Worm (Caenorhabditis elegans): ENCODE results near the gene dcap-1.

dcap-1 gene

DNA sequence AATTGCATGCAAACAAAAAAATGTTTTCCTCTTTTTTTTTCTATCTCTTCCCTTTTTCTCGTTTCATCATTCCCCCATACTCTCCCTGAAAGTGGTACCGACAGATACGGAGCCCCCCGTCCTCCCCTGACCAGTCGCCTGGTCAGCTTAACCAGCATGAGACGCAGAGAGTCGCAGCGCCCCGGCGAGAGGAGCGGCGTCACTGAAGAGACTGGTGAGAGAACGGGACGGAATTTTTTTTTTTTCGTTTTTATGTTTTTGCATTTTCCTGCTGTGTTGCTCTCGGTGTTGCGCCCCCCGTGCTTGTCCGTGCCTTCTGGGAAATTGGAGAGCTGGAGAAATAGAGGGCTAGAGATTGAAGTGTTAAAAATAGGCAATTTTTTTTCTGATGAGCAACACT, 15.8 kb upstream of the dcap-1 start (continued):
- TF ChIP-seq blmp-1 (tag; optimal IDR thresholded peaks at IDR 0.05) = peak; percentile 1
- TF ChIP-seq lin-15B (tag; optimal IDR thresholded peaks at IDR 0.05) = no peak
- TF ChIP-seq dsc-1 (tag; optimal IDR thresholded peaks at IDR 0.05) = peak; percentile 35
- TF ChIP-seq unc-62 (GFP tag; optimal IDR thresholded peaks at IDR 0.05) = no peak
- TF ChIP-seq dpl-1 (GFP tag; optimal IDR thresholded peaks at IDR 0.05) = peak in 2 of 3 experiments; percentile 8 to 37
- no peak for TF ChIP-seq sptf-1 (tag; optimal IDR thresholded peaks at IDR 0.05)
- peak; percentile 77 for TF ChIP-seq nhr-77 (tag; optimal IDR thresholded peaks at IDR 0.05)
- peak; percentile 68 for TF ChIP-seq egl-13 (tag; optimal IDR thresholded peaks at IDR 0.05)
- TF ChIP-seq mdl-1 (tag; optimal IDR thresholded peaks at IDR 0.05) = peak in 1 of 2 experiments; percentile 64
- no peak for TF ChIP-seq alr-1 (tag; optimal IDR thresholded peaks at IDR 0.05; ENCODE audit: borderline replicate concordance)
- TF ChIP-seq ceh-88 (GFP tag; IDR thresholded peaks at IDR 0.05) = no peak
- no peak for TF ChIP-seq sup-37 (GFP tag; optimal IDR thresholded peaks at IDR 0.05)
- TF ChIP-seq snu-23 (GFP tag; optimal IDR thresholded peaks at IDR 0.05) = peak; percentile 71
- TF ChIP-seq tbx-2 (tag; optimal IDR thresholded peaks at IDR 0.05) = peak; percentile 71
- peak; percentile 88 for TF ChIP-seq swsn-7 (tag; optimal IDR thresholded peaks at IDR 0.05)
- no peak for TF ChIP-seq nhr-237 (tag; optimal IDR thresholded peaks at IDR 0.05)
- peak; percentile 25 for TF ChIP-seq lir-3 (tag; optimal IDR thresholded peaks at IDR 0.05; ENCODE audit: poor library complexity)
- peak; percentile 85 for TF ChIP-seq ztf-4 (tag; optimal IDR thresholded peaks at IDR 0.05)
- peak; percentile 53 for TF ChIP-seq xbp-1 (tag; optimal IDR thresholded peaks at IDR 0.05)
- TF ChIP-seq irx-1 (tag; optimal IDR thresholded peaks at IDR 0.05) = peak; percentile 59
- TF ChIP-seq nhr-90 (tag; optimal IDR thresholded peaks at IDR 0.05; ENCODE audit: poor library complexity) = no peak
- no peak for TF ChIP-seq lin-39 (tag; optimal IDR thresholded peaks at IDR 0.05)
- TF ChIP-seq isw-1 (GFP tag; IDR thresholded peaks at IDR 0.05) = peak; percentile 58
- TF ChIP-seq aha-1 (tag; optimal IDR thresholded peaks at IDR 0.05) = no peak
- peak; percentile 97 for TF ChIP-seq fkh-10 (GFP tag; optimal IDR thresholded peaks at IDR 0.05)
- peak; percentile 45 for TF ChIP-seq nhr-19 (GFP tag; conservative IDR thresholded peaks at IDR 0.05)
- no peak for TF ChIP-seq ztf-11 (tag; optimal IDR thresholded peaks at IDR 0.05)
- no peak for TF ChIP-seq fkh-4 (tag; optimal IDR thresholded peaks at IDR 0.05; ENCODE audit: borderline replicate concordance)
- no peak for TF ChIP-seq zag-1 (tag; optimal IDR thresholded peaks at IDR 0.05)
- TF ChIP-seq hlh-17 (GFP tag; optimal IDR thresholded peaks at IDR 0.05; ENCODE audit: borderline replicate concordance) = no peak
- TF ChIP-seq hpl-2 (GFP tag; optimal IDR thresholded peaks at IDR 0.05) = no peak
- TF ChIP-seq ceh-8 (GFP tag; optimal IDR thresholded peaks at IDR 0.05) = no peak
- peak; percentile 87 for TF ChIP-seq nhr-71 (tag; optimal IDR thresholded peaks at IDR 0.05)
- peak in 1 of 2 experiments; percentile 62 for TF ChIP-seq lin-35 (GFP tag; optimal IDR thresholded peaks at IDR 0.05)
- no peak for TF ChIP-seq grh-1 (GFP tag; IDR thresholded peaks at IDR 0.05)
- TF ChIP-seq zip-4 (GFP tag; optimal IDR thresholded peaks at IDR 0.05) = no peak
- no peak for TF ChIP-seq elt-3 (tag; optimal IDR thresholded peaks at IDR 0.05)
- TF ChIP-seq nhr-47 (tag; optimal IDR thresholded peaks at IDR 0.05) = peak; percentile 85
- TF ChIP-seq sox-4 (tag; optimal IDR thresholded peaks at IDR 0.05) = peak; percentile 43
- TF ChIP-seq ets-5 (GFP tag; IDR thresholded peaks at IDR 0.05) = no peak
- TF ChIP-seq pqm-1 (tag; optimal IDR thresholded peaks at IDR 0.05) = no peak
- peak; percentile 71 for TF ChIP-seq rnt-1 (tag; optimal IDR thresholded peaks at IDR 0.05)
- no peak for TF ChIP-seq ama-1 (optimal IDR thresholded peaks at IDR 0.05)
- no peak for TF ChIP-seq unc-98 (GFP tag; IDR thresholded peaks at IDR 0.05)
- TF ChIP-seq mab-9 (GFP tag; IDR thresholded peaks at IDR 0.05) = no peak
- no peak for TF ChIP-seq nhr-76 (tag; optimal IDR thresholded peaks at IDR 0.05)
- TF ChIP-seq mef-2 (tag; optimal IDR thresholded peaks at IDR 0.05) = no peak
- TF ChIP-seq nhr-28 (tag; optimal IDR thresholded peaks at IDR 0.05) = no peak

All from whole organism, L1 larva.